Worm (Caenorhabditis elegans) whole organism, young adult: ENCODE results near the gene srg-44.
A peak's percentile ranks its signal among the peaks of the same experiment; 100 is the strongest.

ENCODE experiments used
- B0261.1 ChIP-seq: sonication (generic microtip); optimal IDR thresholded peaks from 2 replicates; lab custom pipeline; 2016; ENCODE audit warnings: mild to moderate bottlenecking, missing genetic modification characterization, moderate library complexity, missing compliant biosample characterization
- F23B12.7 ChIP-seq: sonication (generic microtip); optimal IDR thresholded peaks from 2 replicates; lab custom pipeline; 2017; ENCODE audit warnings: missing genetic modification characterization, mild to moderate bottlenecking, missing compliant biosample characterization, antibody characterized with exemption, moderate library complexity; ENCODE audit not compliant: insufficient read depth
- F57C9.4 ChIP-seq: sonication (generic microtip); optimal IDR thresholded peaks from 2 replicates; lab custom pipeline; 2017; ENCODE audit warnings: mild to moderate bottlenecking, missing genetic modification characterization, missing compliant biosample characterization
- K12H6.12 ChIP-seq: fragments of 200-800 bp; sonication (Bioruptor generic); optimal IDR thresholded peaks from 2 replicates; lab custom pipeline; 2018; ENCODE audit warnings: mild to moderate bottlenecking, missing genetic modification characterization, missing compliant biosample characterization
- T07F8.4 ChIP-seq: sonication (generic microtip); optimal IDR thresholded peaks from 2 replicates; lab custom pipeline; 2016; ENCODE audit warnings: mild to moderate bottlenecking, missing genetic modification characterization, moderate library complexity, missing compliant biosample characterization
- ZK185.1 ChIP-seq: sonication (generic microtip); optimal IDR thresholded peaks from 2 replicates; lab custom pipeline; 2016; ENCODE audit warnings: mild to moderate bottlenecking, missing genetic modification characterization, missing compliant biosample characterization; ENCODE audit not compliant: poor library complexity, severe bottlenecking
- aptf-3 ChIP-seq: fragments of 200-800 bp; sonication (Bioruptor generic); IDR thresholded peaks from 2 replicates; pipeline ENCODE4 v1.3.6; 2022; ENCODE audit warnings: missing genetic modification characterization, missing compliant biosample characterization
- attf-6 ChIP-seq: fragments of 200-800 bp; sonication (Bioruptor generic); IDR thresholded peaks from 2 replicates; pipeline ENCODE4 v1.3.6; 2022; ENCODE audit warnings: missing genetic modification reagents, missing genetic modification characterization, missing compliant biosample characterization
- ccch-3 ChIP-seq: fragments of 200-800 bp; sonication (Bioruptor generic); optimal IDR thresholded peaks from 2 replicates; lab custom pipeline; 2018; ENCODE audit warnings: mild to moderate bottlenecking, missing genetic modification characterization, missing compliant biosample characterization
- cebp-2 ChIP-seq: fragments of 200-800 bp; sonication (Bioruptor generic); IDR thresholded peaks from 2 replicates; pipeline ENCODE4 v1.3.6; 2022; ENCODE audit warnings: missing genetic modification characterization, missing compliant biosample characterization
- ceh-40 ChIP-seq: fragments of 200-800 bp; sonication (Bioruptor generic); IDR thresholded peaks from 2 replicates; pipeline ENCODE4 v1.3.6; 2022; ENCODE audit warnings: missing genetic modification characterization, missing compliant biosample characterization
- ceh-91 ChIP-seq: fragments of 200-800 bp; sonication (Bioruptor generic); IDR thresholded peaks from 2 replicates; pipeline ENCODE4 v1.3.6; 2022; ENCODE audit warnings: missing genetic modification reagents, missing genetic modification characterization, missing compliant biosample characterization
- dox-1 ChIP-seq: fragments of 200-800 bp; sonication (Bioruptor generic); IDR thresholded peaks from 2 replicates; pipeline ENCODE4 v1.3.6; 2022; ENCODE audit warnings: missing genetic modification reagents, missing genetic modification characterization, missing compliant biosample characterization
- dpl-1 ChIP-seq: fragments of 150-350 bp; optimal IDR thresholded peaks from 2 replicates; lab custom pipeline; 2014; ENCODE audit warnings: missing biosample characterization, missing genetic modification reagents, missing genetic modification characterization
- efl-1 ChIP-seq: fragments of 150-350 bp; optimal IDR thresholded peaks from 2 replicates; lab custom pipeline; 2014; ENCODE audit warnings: missing biosample characterization, missing genetic modification reagents, missing genetic modification characterization
- egl-18 ChIP-seq: fragments of 200-800 bp; sonication (Bioruptor generic); IDR thresholded peaks from 2 replicates; pipeline ENCODE4 v1.3.6; 2022; ENCODE audit warnings: missing genetic modification reagents, missing genetic modification characterization, missing compliant biosample characterization
- fkh-3 ChIP-seq: sonication (generic microtip); optimal IDR thresholded peaks from 2 replicates; lab custom pipeline; 2016; ENCODE audit warnings: mild to moderate bottlenecking, missing genetic modification characterization, missing compliant biosample characterization
- hlh-12 ChIP-seq: sonication (generic microtip); optimal IDR thresholded peaks from 2 replicates; lab custom pipeline; 2016; ENCODE audit warnings: missing genetic modification characterization, missing compliant biosample characterization
- hmg-1.2 ChIP-seq: fragments of 200-800 bp; sonication (Bioruptor generic); IDR thresholded peaks from 2 replicates; pipeline ENCODE4 v1.3.6; 2022; ENCODE audit warnings: missing genetic modification reagents, missing genetic modification characterization, missing compliant biosample characterization
- hmg-20 ChIP-seq: fragments of 200-800 bp; sonication (Bioruptor generic); IDR thresholded peaks from 2 replicates; pipeline ENCODE4 v1.3.6; 2022; ENCODE audit warnings: missing genetic modification reagents, missing genetic modification characterization, missing compliant biosample characterization
- let-526 ChIP-seq: fragments of 200-800 bp; sonication (Bioruptor generic); IDR thresholded peaks from 2 replicates; pipeline ENCODE4 v1.3.6; 2022; ENCODE audit warnings: missing genetic modification reagents, missing genetic modification characterization, missing compliant biosample characterization
- let-607 ChIP-seq, 2 experiments: fragments of 200-800 bp in 1 of 2; sonication (Bioruptor generic) in 1 of 2; sonication (generic microtip) in 1 of 2; optimal IDR thresholded peaks; 2 replicates each; lab custom pipeline; 2016 to 2018; ENCODE audit warnings: mild to moderate bottlenecking in 2 of 2, missing compliant biosample characterization in 2 of 2, missing genetic modification characterization in 2 of 2, moderate library complexity in 2 of 2, missing genotype in 1 of 2
- lin-26 ChIP-seq: fragments of 200-800 bp; sonication (Bioruptor generic); IDR thresholded peaks from 2 replicates; pipeline ENCODE4 v1.3.6; 2022; ENCODE audit warnings: missing genetic modification reagents, missing genetic modification characterization, missing compliant biosample characterization
- lin-54 ChIP-seq: fragments of 200-800 bp; sonication (Bioruptor generic); optimal IDR thresholded peaks from 2 replicates; lab custom pipeline; 2018; ENCODE audit warnings: mild to moderate bottlenecking, missing genetic modification characterization, missing compliant biosample characterization
- lsl-1 ChIP-seq: fragments of 200-800 bp; sonication (Bioruptor generic); optimal IDR thresholded peaks from 2 replicates; lab custom pipeline; 2018; ENCODE audit warnings: mild to moderate bottlenecking, missing genetic modification characterization, moderate library complexity, missing compliant biosample characterization
- madf-6 ChIP-seq: fragments of 200-800 bp; sonication (Bioruptor generic); IDR thresholded peaks from 2 replicates; pipeline ENCODE4 v1.3.6; 2022; ENCODE audit warnings: missing genetic modification reagents, missing genetic modification characterization, missing compliant biosample characterization
- mcd-1 ChIP-seq: fragments of 200-800 bp; sonication (Bioruptor generic); IDR thresholded peaks from 2 replicates; pipeline ENCODE4 v1.3.6; 2022; ENCODE audit warnings: missing genetic modification reagents, missing genetic modification characterization, missing compliant biosample characterization
- mxl-1 ChIP-seq: sonication (generic microtip); optimal IDR thresholded peaks from 2 replicates; lab custom pipeline; 2016; ENCODE audit warnings: missing genetic modification characterization, missing compliant biosample characterization
- nfya-1 ChIP-seq: sonication (generic microtip); optimal IDR thresholded peaks from 2 replicates; lab custom pipeline; 2017; ENCODE audit warnings: antibody characterized with exemption, missing compliant biosample characterization, missing genetic modification characterization, borderline replicate concordance; ENCODE audit not compliant: insufficient read depth
- nfyb-1 ChIP-seq: fragments of 200-800 bp; sonication (Bioruptor generic); IDR thresholded peaks from 2 replicates; pipeline ENCODE4 v1.3.6; 2022; ENCODE audit warnings: missing genetic modification reagents, missing genetic modification characterization, missing compliant biosample characterization
- nhr-120 ChIP-seq: fragments of 200-800 bp; sonication (Bioruptor generic); IDR thresholded peaks from 2 replicates; pipeline ENCODE4 v1.3.6; 2022; ENCODE audit warnings: missing genetic modification characterization, missing compliant biosample characterization
- nhr-179 ChIP-seq: sonication (generic microtip); optimal IDR thresholded peaks from 2 replicates; lab custom pipeline; 2016; ENCODE audit warnings: mild to moderate bottlenecking, missing genetic modification characterization, missing compliant biosample characterization
- repo-1 ChIP-seq: sonication (generic microtip); optimal IDR thresholded peaks from 2 replicates; lab custom pipeline; 2017; ENCODE audit warnings: mild to moderate bottlenecking, missing genetic modification characterization, missing compliant biosample characterization
- sdz-38 ChIP-seq: sonication (generic microtip); optimal IDR thresholded peaks from 2 replicates; lab custom pipeline; 2016; ENCODE audit warnings: missing genotype, missing genetic modification characterization, missing compliant biosample characterization
- sea-2 ChIP-seq: fragments of 200-800 bp; sonication (Bioruptor generic); IDR thresholded peaks from 2 replicates; pipeline ENCODE4 v1.3.6; 2022; ENCODE audit warnings: missing genetic modification characterization, missing compliant biosample characterization
- snpc-4 ChIP-seq, 5 experiments: fragments of 150-350 bp in 1 of 5; sonication (generic microtip) in 4 of 5; optimal IDR thresholded peaks; 2 replicates each; lab custom pipeline; 2014 to 2018; ENCODE audit warnings: missing genetic modification characterization in 5 of 5, missing biosample characterization in 3 of 5, antibody characterized with exemption in 2 of 5, mild to moderate bottlenecking in 2 of 5, missing compliant biosample characterization in 2 of 5, missing genotype in 2 of 5, moderate library complexity in 2 of 5, missing genetic modification reagents in 1 of 5
- tbp1 ChIP-seq: fragments of 200-800 bp; sonication (Bioruptor generic); optimal IDR thresholded peaks from 2 replicates; lab custom pipeline; 2018; ENCODE audit warnings: mild to moderate bottlenecking, missing genetic modification characterization, missing compliant biosample characterization
- zim-3 ChIP-seq: sonication (generic microtip); optimal IDR thresholded peaks from 2 replicates; lab custom pipeline; 2017; ENCODE audit warnings: mild to moderate bottlenecking, missing genetic modification characterization, moderate library complexity, missing compliant biosample characterization
- ztf-22 ChIP-seq: fragments of 200-800 bp; sonication (Bioruptor generic); optimal IDR thresholded peaks from 2 replicates; lab custom pipeline; 2018; ENCODE audit warnings: mild to moderate bottlenecking, missing genetic modification characterization, moderate library complexity, missing compliant biosample characterization
- ztf-25 ChIP-seq: fragments of 200-800 bp; sonication (Bioruptor generic); IDR thresholded peaks from 2 replicates; pipeline ENCODE4 v1.3.6; 2022; ENCODE audit warnings: missing genetic modification reagents, missing genetic modification characterization, missing compliant biosample characterization
- ztf-28 ChIP-seq: fragments of 200-800 bp; sonication (Bioruptor generic); IDR thresholded peaks from 2 replicates; pipeline ENCODE4 v1.3.6; 2022; ENCODE audit warnings: missing genetic modification reagents, missing genetic modification characterization, missing compliant biosample characterization

The srg-44 gene

ce11 chrV:17312386-17312785 lies 16.2 kb upstream of the srg-44 start, which contains the start of gene Y61B8B.3:
Gene Y61B8B.3 (minus strand): TSS chrV:17312486.
- TF ChIP-seq nhr-120 (GFP tag; lab: Robert Waterston, UW) (no peak), sdz-38 (tag; lab: Kevin White, UChicago) (no peak), let-526 (GFP tag; lab: Robert Waterston, UW) (no peak), sea-2 (no peak), aptf-3 (GFP tag; lab: Robert Waterston, UW) (no peak), let-607 (tag; optimal IDR thresholded peaks at IDR 0.05; lab: Kevin White, UChicago) (no peak), zim-3 (tag; lab: Kevin White, UChicago) (no peak), ztf-25 (GFP tag; lab: Robert Waterston, UW) (no peak), mxl-1 (no peak), cebp-2 (no peak), lin-26 (no peak), madf-6 (GFP tag; lab: Robert Waterston, UW) (no peak), T07F8.4 (tag; lab: Kevin White, UChicago) (no peak), nfya-1 (tag; lab: Kevin White, UChicago) (no peak), dpl-1 (GFP tag; lab: Kevin White, UChicago) (no peak), ceh-91 (GFP tag; lab: Robert Waterston, UW) (no peak), ccch-3 (no peak), attf-6 (GFP tag; lab: Robert Waterston, UW) (no peak), mcd-1 (GFP tag; lab: Robert Waterston, UW) (no peak), lin-54 (GFP tag; lab: Kevin White, UChicago) (no peak)

- TF ChIP-seq snpc-4 (GFP tag; optimal IDR thresholded peaks at IDR 0.05; lab: Kevin White, UChicago) (no peak), snpc-4 (tag; optimal IDR thresholded peaks at IDR 0.05; lab: Kevin White, UChicago) (peak in 1 of 4 experiments; percentile 17), hmg-1.2 (GFP tag; lab: Robert Waterston, UW) (peak; percentile 81), nhr-179 (tag; lab: Kevin White, UChicago) (no peak)
- TF ChIP-seq, all 124 proteins: peak for 2
These were observed 13.5 kb upstream of the srg-44 start, which contains the start of gene F31E9.6 for ce11 chrV:17315063-17315462. Gene F31E9.6 (minus strand): TSS chrV:17315153.

ce11 chrV:17317297-17317696 lies 11.3 kb upstream of the srg-44 start:
- TF ChIP-seq sea-2: 0 out of 2 replicates have a peak, but pooled peaks have one; percentile 56
- no peak for TF ChIP-seq F23B12.7 (tag; lab: Kevin White, UChicago)

DNA sequence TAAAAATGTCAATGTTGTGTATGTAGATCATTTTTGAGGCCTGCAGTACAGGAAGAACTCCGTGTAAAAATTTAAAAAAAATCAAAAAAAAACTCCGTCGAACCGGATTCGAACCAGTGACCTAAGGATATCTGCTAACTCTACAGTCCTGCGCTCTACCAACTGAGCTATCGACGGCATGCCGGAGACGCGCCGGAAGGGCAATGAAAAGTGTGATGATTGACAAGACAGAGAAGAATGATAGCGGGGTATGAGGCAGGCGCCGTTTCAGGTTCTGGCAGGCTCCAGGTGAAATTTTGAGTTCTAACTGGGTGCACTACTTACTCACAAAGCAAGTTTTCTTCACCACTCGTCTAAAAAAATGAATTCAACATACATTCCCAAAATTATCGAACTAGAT lies 10.8 kb upstream of the srg-44 start, which contains the start of gene srz-58:
srz-58 (plus strand) TSS at position 362 of the 400 bp plus-strand sequence.
- no peak for TF ChIP-seq fkh-3 (tag; lab: Kevin White, UChicago)
- no peak for TF ChIP-seq efl-1 (GFP tag; lab: Kevin White, UChicago)
- no peak for TF ChIP-seq ztf-22 (GFP tag; lab: Kevin White, UChicago)
- TF ChIP-seq F57C9.4 (tag; lab: Kevin White, UChicago): no peak
- no peak for TF ChIP-seq T07F8.4 (tag; lab: Kevin White, UChicago)
- TF ChIP-seq zim-3 (tag; lab: Kevin White, UChicago): no peak
- no peak for TF ChIP-seq nhr-179 (tag; lab: Kevin White, UChicago)
- no peak for TF ChIP-seq hmg-20 (GFP tag; lab: Robert Waterston, UW)
- TF ChIP-seq lin-54 (GFP tag; lab: Kevin White, UChicago): no peak
- 0 out of 2 replicates have a peak, but pooled peaks have one; percentile 20 for TF ChIP-seq dox-1
- no peak; the same call in 1 of the 2 replicates for TF ChIP-seq lin-26
- no peak for TF ChIP-seq ZK185.1
- TF ChIP-seq mcd-1 (GFP tag; lab: Robert Waterston, UW): peak; percentile 39; the same call in 1 of the 2 replicates
- TF ChIP-seq nfyb-1 (GFP tag; lab: Robert Waterston, UW): 0 out of 2 replicates have a peak, but pooled peaks have one; percentile 43
- no peak for TF ChIP-seq lsl-1
- TF ChIP-seq hmg-1.2 (GFP tag; lab: Robert Waterston, UW): peak; percentile 19; the same call in 1 of the 2 replicates
- TF ChIP-seq tbp1: peak; percentile 89
- TF ChIP-seq hlh-12 (tag; lab: Kevin White, UChicago): no peak
- TF ChIP-seq K12H6.12 (tag; lab: Kevin White, UChicago): no peak
- no peak for TF ChIP-seq ceh-40 (GFP tag; lab: Robert Waterston, UW)
- no peak for TF ChIP-seq ztf-28 (GFP tag; lab: Robert Waterston, UW)
- no peak for TF ChIP-seq repo-1 (tag; lab: Kevin White, UChicago)
- TF ChIP-seq ceh-91 (GFP tag; lab: Robert Waterston, UW): no peak
- TF ChIP-seq egl-18: no peak
- no peak for TF ChIP-seq nhr-120 (GFP tag; lab: Robert Waterston, UW)
- peak; percentile 4 for TF ChIP-seq snpc-4 (GFP tag; optimal IDR thresholded peaks at IDR 0.05; lab: Kevin White, UChicago)
- TF ChIP-seq snpc-4 (tag; optimal IDR thresholded peaks at IDR 0.05; lab: Kevin White, UChicago): peak in 2 of 4 experiments; percentile 17 to 68
- peak; percentile 74 for TF ChIP-seq B0261.1 (tag; lab: Kevin White, UChicago)
